Worm (Caenorhabditis elegans): ENCODE measurements around the gene rps-24.
A peak's percentile ranks its signal among the peaks of the same experiment; 100 is the strongest.

Gene rps-24

ce11 chrIV:375915-376314 is 9.8 kb upstream of the rps-24 start, which contains the start of gene fln-1:
TSS of gene fln-1 (minus strand) at chrIV:376015.
- no peak for TF ChIP-seq ztf-29 (GFP tag; IDR thresholded peaks at IDR 0.05)
- no peak for TF ChIP-seq tab-1 (GFP tag; IDR thresholded peaks at IDR 0.05)
- no peak for TF ChIP-seq T22C8.4 (GFP tag; IDR thresholded peaks at IDR 0.05)
- TF ChIP-seq cog-1 (tag; optimal IDR thresholded peaks at IDR 0.05): no peak
- TF ChIP-seq klf-2 (GFP tag; conservative IDR thresholded peaks at IDR 0.05): no peak
- no peak for TF ChIP-seq ztf-23 (GFP tag; IDR thresholded peaks at IDR 0.05)
- no peak for TF ChIP-seq ref-1 (GFP tag; conservative IDR thresholded peaks at IDR 0.05)
- TF ChIP-seq med-1 (GFP tag; optimal IDR thresholded peaks at IDR 0.05; ENCODE audit: insufficient read depth): no peak
- no peak for TF ChIP-seq flt-1 (GFP tag; IDR thresholded peaks at IDR 0.05)

DNA sequence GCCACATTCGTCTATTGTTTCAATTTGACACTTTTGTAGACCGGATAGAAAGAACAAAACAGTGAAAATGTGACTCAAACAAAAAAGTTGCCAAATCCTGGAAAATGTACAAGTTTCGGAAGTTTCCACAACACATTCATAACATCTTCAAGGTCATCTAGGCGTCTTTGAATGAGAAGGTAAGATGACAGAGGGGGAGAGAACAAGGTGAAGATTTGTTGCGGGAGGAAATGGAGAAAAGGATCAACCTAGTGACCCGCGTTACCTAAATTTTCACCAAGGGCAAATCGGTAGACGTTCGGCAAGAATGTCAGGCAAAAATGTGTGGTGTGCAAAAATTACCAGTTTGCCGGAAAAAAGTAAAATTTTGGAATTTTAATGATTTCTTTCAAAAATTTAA is 7.9 kb upstream of the rps-24 start:
- TF ChIP-seq med-1 (GFP tag; optimal IDR thresholded peaks at IDR 0.05; ENCODE audit: insufficient read depth): no peak
- TF ChIP-seq ztf-23 (GFP tag; IDR thresholded peaks at IDR 0.05): no peak
- no peak for TF ChIP-seq T22C8.4 (GFP tag; IDR thresholded peaks at IDR 0.05)

ce11 chrIV:378367-378766 is 7.3 kb upstream of the rps-24 start:
- TF ChIP-seq klf-2 (GFP tag; conservative IDR thresholded peaks at IDR 0.05): no peak
- TF ChIP-seq ztf-29 (GFP tag; IDR thresholded peaks at IDR 0.05): no peak
- TF ChIP-seq T22C8.4 (GFP tag; IDR thresholded peaks at IDR 0.05): no peak
- TF ChIP-seq flt-1 (GFP tag; IDR thresholded peaks at IDR 0.05): no peak
- no peak for TF ChIP-seq ztf-23 (GFP tag; IDR thresholded peaks at IDR 0.05)
- no peak for TF ChIP-seq ref-1 (GFP tag; conservative IDR thresholded peaks at IDR 0.05)
- TF ChIP-seq cog-1 (tag; optimal IDR thresholded peaks at IDR 0.05): no peak
- no peak for TF ChIP-seq tab-1 (GFP tag; IDR thresholded peaks at IDR 0.05)
- TF ChIP-seq med-1 (GFP tag; optimal IDR thresholded peaks at IDR 0.05; ENCODE audit: insufficient read depth): no peak

DNA sequence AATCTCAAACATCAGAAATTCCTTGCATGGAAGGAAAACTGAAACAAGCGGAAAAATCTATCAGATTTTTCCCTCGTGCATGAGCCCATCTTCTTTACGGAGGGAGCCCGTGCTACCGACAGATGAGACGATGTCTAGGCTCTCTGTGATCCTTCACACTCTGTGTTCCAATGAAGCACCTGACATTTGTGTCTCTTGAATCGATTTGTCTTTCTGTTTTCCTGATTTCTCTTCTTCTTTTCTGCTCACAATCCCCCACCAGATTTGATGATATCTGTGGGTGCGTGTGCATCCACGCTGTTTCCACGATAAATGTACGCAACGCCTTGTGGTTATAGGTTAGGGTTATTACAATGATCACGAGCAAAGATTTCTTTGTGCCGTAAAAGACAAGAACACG is 6.8 kb upstream of the rps-24 start:
- TF ChIP-seq ztf-29 (GFP tag; IDR thresholded peaks at IDR 0.05): no peak
- TF ChIP-seq med-1 (GFP tag; optimal IDR thresholded peaks at IDR 0.05; ENCODE audit: insufficient read depth): no peak
- no peak for TF ChIP-seq flt-1 (GFP tag; IDR thresholded peaks at IDR 0.05)
- TF ChIP-seq cog-1 (tag; optimal IDR thresholded peaks at IDR 0.05): no peak
- TF ChIP-seq T22C8.4 (GFP tag; IDR thresholded peaks at IDR 0.05): no peak
- no peak for TF ChIP-seq tab-1 (GFP tag; IDR thresholded peaks at IDR 0.05)

- TF ChIP-seq ztf-29 (GFP tag; IDR thresholded peaks at IDR 0.05): no peak
- TF ChIP-seq tab-1 (GFP tag; IDR thresholded peaks at IDR 0.05): no peak
- TF ChIP-seq T22C8.4 (GFP tag; IDR thresholded peaks at IDR 0.05): no peak
- no peak for TF ChIP-seq flt-1 (GFP tag; IDR thresholded peaks at IDR 0.05)
- TF ChIP-seq klf-2 (GFP tag; conservative IDR thresholded peaks at IDR 0.05): no peak
- TF ChIP-seq med-1 (GFP tag; optimal IDR thresholded peaks at IDR 0.05; ENCODE audit: insufficient read depth): no peak
- TF ChIP-seq cog-1 (tag; optimal IDR thresholded peaks at IDR 0.05): no peak
These were observed 6.1 kb upstream of the rps-24 start for ce11 chrIV:379605-380004.

ce11 chrIV:383135-383731 is 2.5 kb upstream of the rps-24 start, which contains the start of gene spl-1:
TSS of gene spl-1 (minus strand) at chrIV:383185.
- no peak for TF ChIP-seq ztf-29 (GFP tag; IDR thresholded peaks at IDR 0.05)

- TF ChIP-seq T22C8.4 (GFP tag; IDR thresholded peaks at IDR 0.05) (no peak), cog-1 (tag; optimal IDR thresholded peaks at IDR 0.05) (no peak), tab-1 (GFP tag; IDR thresholded peaks at IDR 0.05) (no peak), med-1 (GFP tag; optimal IDR thresholded peaks at IDR 0.05; ENCODE audit: insufficient read depth) (no peak), flt-1 (GFP tag; IDR thresholded peaks at IDR 0.05) (no peak), ref-1 (GFP tag; conservative IDR thresholded peaks at IDR 0.05) (no peak), ztf-23 (GFP tag; IDR thresholded peaks at IDR 0.05) (no peak), klf-2 (GFP tag; conservative IDR thresholded peaks at IDR 0.05) (no peak), ztf-29 (GFP tag; IDR thresholded peaks at IDR 0.05) (no peak)
These were observed 889 bp downstream of the rps-24 start, which contains the start of gene T07A9.14 for ce11 chrIV:386576-386975. TSS of gene T07A9.14 (plus strand) at chrIV:386699.

- TF ChIP-seq flt-1 (GFP tag; IDR thresholded peaks at IDR 0.05): no peak
- TF ChIP-seq ztf-23 (GFP tag; IDR thresholded peaks at IDR 0.05): no peak
These were observed 1.8 kb downstream of the rps-24 start for ce11 chrIV:387283-388048.

DNA sequence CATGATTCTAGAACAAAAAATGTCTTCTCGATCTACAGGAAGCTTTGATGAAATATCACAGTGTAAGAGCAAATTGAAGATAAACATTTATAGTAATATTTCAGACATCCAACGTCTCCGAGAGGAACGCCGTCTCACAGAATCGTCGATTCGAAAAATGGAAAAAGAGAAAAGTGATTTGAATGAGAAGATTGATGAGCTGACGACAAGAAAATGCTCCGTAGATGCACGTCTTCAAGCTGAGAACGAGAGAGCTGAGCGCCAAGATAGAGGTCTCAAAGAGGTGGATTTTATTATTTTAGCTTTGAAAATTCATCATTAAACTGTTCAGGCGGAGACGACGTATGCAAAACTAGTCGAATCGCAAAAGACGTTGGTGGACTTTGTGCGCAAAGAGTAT is 2.4 kb downstream of the rps-24 start, which contains the start of gene ssna-1:
TSS of gene ssna-1 (plus strand) at position 12 of the 400 bp plus-strand sequence.
- TF ChIP-seq flt-1 (GFP tag; IDR thresholded peaks at IDR 0.05): 0 out of 2 replicates have a peak, but pooled peaks have one; percentile 38
- TF ChIP-seq tab-1 (GFP tag; IDR thresholded peaks at IDR 0.05): no peak

DNA sequence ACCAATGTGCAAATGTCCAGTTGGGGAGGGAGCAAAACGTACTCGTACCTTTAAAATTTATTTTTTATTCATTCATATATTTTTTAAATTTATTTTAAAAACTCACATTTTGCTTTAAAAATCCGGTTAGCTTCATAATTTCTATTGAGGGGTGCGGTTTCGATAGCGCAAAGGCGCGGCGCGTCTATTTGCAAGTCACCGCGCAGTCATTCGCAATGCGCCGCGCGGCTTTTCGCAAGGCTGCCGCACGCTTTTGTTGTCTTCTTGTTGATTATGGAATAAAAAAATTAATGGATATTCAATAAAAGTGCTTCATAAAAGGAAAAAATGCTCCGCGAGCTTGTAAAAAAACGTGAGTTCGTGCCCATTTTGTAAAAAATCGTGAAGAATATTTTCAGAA is 4.6 kb downstream of the rps-24 start, which contains the start of the genes ears-2 and uncp-18:
TSS of gene ears-2 (minus strand) at position 190 of the 400 bp plus-strand sequence.
TSS of gene uncp-18 (plus strand) at position 282 of the 400 bp plus-strand sequence.
- TF ChIP-seq cog-1 (tag; optimal IDR thresholded peaks at IDR 0.05): peak; percentile 95
- TF ChIP-seq ztf-23 (GFP tag; IDR thresholded peaks at IDR 0.05): peak; percentile 98
- peak; percentile 96 for TF ChIP-seq T22C8.4 (GFP tag; IDR thresholded peaks at IDR 0.05)
- TF ChIP-seq tab-1 (GFP tag; IDR thresholded peaks at IDR 0.05): peak; percentile 97
- TF ChIP-seq med-1 (GFP tag; optimal IDR thresholded peaks at IDR 0.05; ENCODE audit: insufficient read depth): peak; percentile 98
- peak; percentile 97 for TF ChIP-seq ztf-29 (GFP tag; IDR thresholded peaks at IDR 0.05)
- TF ChIP-seq ref-1 (GFP tag; conservative IDR thresholded peaks at IDR 0.05): peak; percentile 87
- TF ChIP-seq flt-1 (GFP tag; IDR thresholded peaks at IDR 0.05): peak; percentile 95
- peak; percentile 99 for TF ChIP-seq klf-2 (GFP tag; conservative IDR thresholded peaks at IDR 0.05)
